Worm (Caenorhabditis elegans): ENCODE data around the gene ZK353.2.

Gene ZK353.2

DNA sequence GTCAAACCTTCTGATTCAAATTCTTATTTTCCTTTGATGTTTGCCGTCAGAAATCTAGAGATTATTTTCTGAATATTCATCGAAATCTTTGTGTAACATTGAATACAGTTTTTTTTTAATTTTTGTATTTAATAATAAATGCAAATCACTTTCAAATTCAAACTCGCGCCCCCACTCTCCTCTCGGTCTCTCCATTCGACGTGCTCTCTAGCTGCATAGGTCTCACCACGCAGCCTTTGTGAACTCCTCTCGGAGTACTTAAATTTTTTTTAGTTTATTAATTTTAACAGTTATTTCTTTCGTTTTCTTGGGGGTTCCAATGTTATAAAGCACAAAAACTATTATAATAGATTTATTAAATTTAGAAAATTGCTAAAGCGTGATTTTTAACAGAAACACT is 28.3 kb upstream of the ZK353.2 start:
- no peak for TF ChIP-seq nhr-76 (tag; optimal IDR thresholded peaks at IDR 0.05)
- peak; percentile 37 for TF ChIP-seq dpl-1 (GFP tag; optimal IDR thresholded peaks at IDR 0.05)
- TF ChIP-seq mes-2 (tag; optimal IDR thresholded peaks at IDR 0.05; ENCODE audit: poor library complexity, severe bottlenecking): peak; percentile 24
- no peak for TF ChIP-seq unc-62 (GFP tag; optimal IDR thresholded peaks at IDR 0.05 in 1 of 2)
- no peak for TF ChIP-seq unc-62 (tag; optimal IDR thresholded peaks at IDR 0.05)

DNA sequence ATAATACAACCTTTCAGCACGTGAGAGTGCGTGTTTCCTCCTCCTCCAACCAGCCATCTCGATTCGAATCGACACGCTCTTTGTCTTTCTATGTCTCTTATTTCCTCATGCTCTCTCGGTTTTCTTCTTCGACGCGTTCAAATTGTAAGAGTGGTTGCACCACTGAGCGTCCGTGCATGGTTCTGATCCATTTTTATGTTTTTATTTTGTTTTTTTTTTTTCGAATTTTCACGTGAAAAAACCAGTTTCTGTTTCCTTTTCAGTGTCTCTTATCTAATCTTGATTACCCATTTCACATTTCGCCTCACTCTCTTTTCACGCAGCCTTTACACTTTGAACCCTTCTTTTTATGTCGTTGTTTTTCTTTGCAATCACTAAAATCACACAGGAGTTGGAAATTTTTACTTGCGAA is 27.7 kb upstream of the ZK353.2 start:
- TF ChIP-seq zag-1 (tag; optimal IDR thresholded peaks at IDR 0.05) (no peak), vab-7 (GFP tag; IDR thresholded peaks at IDR 0.05) (no peak), egl-43 (GFP tag; IDR thresholded peaks at IDR 0.05) (no peak), T20F7.1 (GFP tag; optimal IDR thresholded peaks at IDR 0.05) (no peak), nhr-25 (tag; optimal IDR thresholded peaks at IDR 0.05; ENCODE audit: borderline replicate concordance, insufficient read depth) (no peak), ZK546.5 (tag; optimal IDR thresholded peaks at IDR 0.05) (no peak), ceh-62 (tag; optimal IDR thresholded peaks at IDR 0.05) (no peak), nhr-77 (tag; optimal IDR thresholded peaks at IDR 0.05) (peak; percentile 6), ztf-11 (tag; optimal IDR thresholded peaks at IDR 0.05) (no peak), hmg-1.1 (GFP tag; IDR thresholded peaks at IDR 0.05) (0 out of 2 replicates have a peak, but pooled peaks have one; percentile 14), lin-38 (GFP tag; IDR thresholded peaks at IDR 0.05) (no peak), lin-29 (GFP tag; IDR thresholded peaks at IDR 0.05) (no peak), mep-1 (tag; optimal IDR thresholded peaks at IDR 0.05) (peak; percentile 55), lin-15B (tag; optimal IDR thresholded peaks at IDR 0.05) (no peak), lim-7 (GFP tag; IDR thresholded peaks at IDR 0.05) (no peak), F37D6.2 (tag; optimal IDR thresholded peaks at IDR 0.05) (no peak), rbr-2 (tag; optimal IDR thresholded peaks at IDR 0.05) (no peak), daf-19 (GFP tag; conservative IDR thresholded peaks at IDR 0.05) (no peak), spr-1 (tag; optimal IDR thresholded peaks at IDR 0.05) (no peak), snpc-1.2 (GFP tag; IDR thresholded peaks at IDR 0.05) (no peak), lsy-2 (tag; optimal IDR thresholded peaks at IDR 0.05) (peak in 1 of 2 experiments; percentile 37), lin-1 (GFP tag; IDR thresholded peaks at IDR 0.05) (no peak), skn-1 (tag; optimal IDR thresholded peaks at IDR 0.05) (no peak), nhr-76 (tag; optimal IDR thresholded peaks at IDR 0.05) (no peak), hlh-11 (tag; optimal IDR thresholded peaks at IDR 0.05) (peak; percentile 60), dmd-8 (GFP tag; IDR thresholded peaks at IDR 0.05) (no peak), dmd-9 (GFP tag; IDR thresholded peaks at IDR 0.05) (no peak), saeg-2 (GFP tag; IDR thresholded peaks at IDR 0.05) (no peak), cey-2 (tag; optimal IDR thresholded peaks at IDR 0.05; ENCODE audit: borderline replicate concordance, insufficient read depth) (no peak), spr-3 (GFP tag; optimal IDR thresholded peaks at IDR 0.05) (no peak), unc-62 (GFP tag; optimal IDR thresholded peaks at IDR 0.05 in 1 of 2) (no peak), unc-62 (tag; optimal IDR thresholded peaks at IDR 0.05) (no peak), daf-8 (GFP tag; IDR thresholded peaks at IDR 0.05) (no peak), Y75B8A.6 (GFP tag; IDR thresholded peaks at IDR 0.05) (no peak), gei-8 (GFP tag; optimal IDR thresholded peaks at IDR 0.05) (no peak), nhr-28 (tag; optimal IDR thresholded peaks at IDR 0.05) (peak; percentile 53), snpc-4 (tag; optimal IDR thresholded peaks at IDR 0.05) (no peak), dve-1 (tag; optimal IDR thresholded peaks at IDR 0.05; ENCODE audit: insufficient read depth) (peak; percentile 72), nhr-48 (tag; optimal IDR thresholded peaks at IDR 0.05) (peak; percentile 36), set-16 (GFP tag; IDR thresholded peaks at IDR 0.05) (no peak), R02D3.7 (tag; optimal IDR thresholded peaks at IDR 0.05) (no peak), mes-2 (tag; optimal IDR thresholded peaks at IDR 0.05; ENCODE audit: poor library complexity, severe bottlenecking) (peak; percentile 20), pha-4 (GFP tag; IDR thresholded peaks at IDR 0.05) (no peak; the same call in 1 of the 2 replicates), pha-4 (tag; optimal IDR thresholded peaks at IDR 0.05) (no peak), hif-1 (tag; optimal IDR thresholded peaks at IDR 0.05) (peak in 1 of 2 experiments; percentile 24), attf-4 (tag; optimal IDR thresholded peaks at IDR 0.05) (no peak), hlh-30 (tag; optimal IDR thresholded peaks at IDR 0.05; ENCODE audit: insufficient read depth) (peak; percentile 80), F49E8.2 (tag; optimal IDR thresholded peaks at IDR 0.05; ENCODE audit: borderline replicate concordance) (no peak)
